Worm (Caenorhabditis elegans): ENCODE measurements around the gene T03F6.9.

DNA sequence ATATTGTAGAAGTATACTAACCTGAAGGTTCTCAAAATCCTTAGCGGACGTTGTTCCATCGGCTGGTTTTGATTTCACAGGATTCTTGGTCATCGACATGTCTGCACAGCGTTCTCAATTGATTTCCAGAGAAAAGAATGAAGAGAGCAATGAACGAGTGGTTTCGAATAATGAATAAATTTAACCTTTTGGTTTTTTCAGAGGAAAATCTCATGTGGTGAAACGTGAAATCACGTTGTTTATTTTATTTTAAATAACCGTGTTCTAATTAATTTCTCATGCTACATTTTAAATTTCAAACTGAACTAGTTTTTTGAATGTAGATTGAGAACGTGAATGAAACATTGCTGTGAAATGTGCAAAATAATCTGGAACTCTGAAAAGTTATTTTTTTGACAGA is 9.3 kb upstream of the T03F6.9 start, which contains the start of gene T03F6.6:
- no peak for TF ChIP-seq ztf-3 (GFP tag; optimal IDR thresholded peaks at IDR 0.05)
- no peak for TF ChIP-seq B0019.2 (GFP tag; conservative IDR thresholded peaks at IDR 0.05)
- TF ChIP-seq Y67H2A.10 (GFP tag; conservative IDR thresholded peaks at IDR 0.05) = no peak
- TF ChIP-seq hmg-1.2 (GFP tag; IDR thresholded peaks at IDR 0.05) = no peak
- no peak for TF ChIP-seq mel-28 (tag; optimal IDR thresholded peaks at IDR 0.05; ENCODE audit: borderline replicate concordance)
- no peak for TF ChIP-seq mes-4 (tag; optimal IDR thresholded peaks at IDR 0.05)
- no peak for TF ChIP-seq dpff-1 (tag; optimal IDR thresholded peaks at IDR 0.05)
